Worm (Caenorhabditis elegans): ENCODE data around the gene Y37H2A.18.

DNA sequence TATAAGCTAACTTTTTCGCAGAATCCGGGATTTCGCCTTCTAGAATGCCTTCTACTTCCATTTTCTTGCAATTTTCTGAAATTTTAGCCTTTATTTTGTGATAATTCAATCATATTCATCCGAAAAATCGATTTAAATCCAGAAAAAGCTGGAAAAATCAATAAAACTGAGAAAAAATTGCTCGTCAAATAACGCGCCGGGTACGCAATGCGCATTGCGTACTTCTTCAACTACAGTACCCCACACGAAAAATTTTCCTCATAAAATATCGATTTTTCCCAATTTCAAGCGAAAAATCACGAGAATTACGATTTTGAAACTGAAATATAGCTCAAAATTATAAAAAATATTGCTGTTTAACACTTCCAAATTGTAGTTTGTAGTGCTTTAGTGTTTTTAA lies 2.0 kb downstream of the Y37H2A.18 start, which contains the start of gene Y37H2A.12:
- TF ChIP-seq ceh-32 (tag; optimal IDR thresholded peaks at IDR 0.05; ENCODE audit: poor library complexity): no peak
- no peak for TF ChIP-seq zag-1 (tag; optimal IDR thresholded peaks at IDR 0.05)
- no peak for TF ChIP-seq F49E8.2 (tag; optimal IDR thresholded peaks at IDR 0.05; ENCODE audit: borderline replicate concordance)
- no peak for TF ChIP-seq ces-1 (GFP tag; optimal IDR thresholded peaks at IDR 0.05)
- TF ChIP-seq lin-39 (tag; optimal IDR thresholded peaks at IDR 0.05): no peak
- no peak for TF ChIP-seq egl-43 (GFP tag; IDR thresholded peaks at IDR 0.05)
- TF ChIP-seq hlh-30 (tag; optimal IDR thresholded peaks at IDR 0.05; ENCODE audit: insufficient read depth): no peak
- no peak for TF ChIP-seq hmg-1.1 (GFP tag; IDR thresholded peaks at IDR 0.05)
